Worm (Caenorhabditis elegans): ENCODE measurements around the gene tomm-7.

The tomm-7 gene

ce11 chrIII:7880132-7880715 is 20.8 kb downstream of the tomm-7 start (continued):
- TF ChIP-seq nhr-19 (GFP tag; conservative IDR thresholded peaks at IDR 0.05): peak; percentile 10; the same call in 1 of the 2 replicates
- peak; percentile 21 for TF ChIP-seq unc-130 (tag; optimal IDR thresholded peaks at IDR 0.05)

- TF ChIP-seq lsy-2 (tag; optimal IDR thresholded peaks at IDR 0.05) (no peak), snu-23 (GFP tag; optimal IDR thresholded peaks at IDR 0.05) (no peak), aha-1 (tag; optimal IDR thresholded peaks at IDR 0.05) (no peak), irx-1 (tag; optimal IDR thresholded peaks at IDR 0.05) (no peak), tlp-1 (tag; optimal IDR thresholded peaks at IDR 0.05) (no peak), ceh-88 (GFP tag; IDR thresholded peaks at IDR 0.05) (no peak), mab-9 (GFP tag; IDR thresholded peaks at IDR 0.05) (no peak), lin-39 (tag; optimal IDR thresholded peaks at IDR 0.05) (no peak), swsn-7 (tag; optimal IDR thresholded peaks at IDR 0.05) (no peak), elt-2 (tag; optimal IDR thresholded peaks at IDR 0.05) (no peak), rnt-1 (tag; optimal IDR thresholded peaks at IDR 0.05) (no peak), nhr-84 (tag; optimal IDR thresholded peaks at IDR 0.05) (no peak)
Measured at ce11 chrIII:7882900-7883299, 23.5 kb downstream of the tomm-7 start, which contains the start of gene ZK688.9. ZK688.9 (minus strand) TSS chrIII:7883000.

ce11 chrIII:7884863-7885262 is 25.4 kb downstream of the tomm-7 start, which contains the start of gene ZK688.11:
ZK688.11 (minus strand) TSS chrIII:7884963.
- TF ChIP-seq nhr-84 (tag; optimal IDR thresholded peaks at IDR 0.05): no peak

- TF ChIP-seq blmp-1 (tag; optimal IDR thresholded peaks at IDR 0.05) (no peak), efl-1 (optimal IDR thresholded peaks at IDR 0.05) (no peak), efl-1 (GFP tag; optimal IDR thresholded peaks at IDR 0.05 in 1 of 2) (peak in 1 of 2 experiments; percentile 91)
Measured at ce11 chrIII:7889036-7889435, 29.6 kb downstream of the tomm-7 start.

- peak in 2 of 6 experiments; percentile 41 to 48 for TF ChIP-seq elt-3 (tag; optimal IDR thresholded peaks at IDR 0.05)
- no peak for TF ChIP-seq tlp-1 (tag; optimal IDR thresholded peaks at IDR 0.05)
- no peak for TF ChIP-seq unc-62 (GFP tag; optimal IDR thresholded peaks at IDR 0.05)
- TF ChIP-seq sptf-1 (tag; optimal IDR thresholded peaks at IDR 0.05): no peak
- TF ChIP-seq zag-1 (tag; optimal IDR thresholded peaks at IDR 0.05): no peak
- peak; percentile 4 for TF ChIP-seq ceh-8 (GFP tag; optimal IDR thresholded peaks at IDR 0.05)
- peak; percentile 60 for TF ChIP-seq C16A3.4 (tag; optimal IDR thresholded peaks at IDR 0.05)
- no peak for TF ChIP-seq C34B4.2 (tag; optimal IDR thresholded peaks at IDR 0.05)
- TF ChIP-seq aha-1 (tag; optimal IDR thresholded peaks at IDR 0.05): no peak
- peak; percentile 41 for TF ChIP-seq F16B12.6 (tag; optimal IDR thresholded peaks at IDR 0.05)
- TF ChIP-seq pag-3 (tag; optimal IDR thresholded peaks at IDR 0.05; ENCODE audit: borderline replicate concordance, insufficient read depth): no peak
- peak; percentile 72 to 77 for TF ChIP-seq efl-1 (optimal IDR thresholded peaks at IDR 0.05)
- peak; percentile 27 to 94 for TF ChIP-seq efl-1 (GFP tag; optimal IDR thresholded peaks at IDR 0.05 in 1 of 2)
- TF ChIP-seq dsc-1 (tag; optimal IDR thresholded peaks at IDR 0.05): peak; percentile 39
- TF ChIP-seq snpc-4 (tag; optimal IDR thresholded peaks at IDR 0.05): peak; percentile 51
- peak; percentile 83 for TF ChIP-seq nhr-71 (tag; optimal IDR thresholded peaks at IDR 0.05)
- peak; percentile 79 for TF ChIP-seq nhr-85 (tag)
- TF ChIP-seq sup-37 (GFP tag; optimal IDR thresholded peaks at IDR 0.05): no peak
- TF ChIP-seq unc-30 (tag; optimal IDR thresholded peaks at IDR 0.05): no peak
- no peak for TF ChIP-seq lin-13 (GFP tag; optimal IDR thresholded peaks at IDR 0.05)
- peak; percentile 71 for TF ChIP-seq rnt-1 (tag; optimal IDR thresholded peaks at IDR 0.05)
- TF ChIP-seq Y116A8C.19 (tag; optimal IDR thresholded peaks at IDR 0.05; ENCODE audit: borderline replicate concordance): no peak
- peak; percentile 49 for TF ChIP-seq nhr-90 (tag; optimal IDR thresholded peaks at IDR 0.05; ENCODE audit: poor library complexity)
- no peak for TF ChIP-seq pqm-1 (tag; optimal IDR thresholded peaks at IDR 0.05)
- TF ChIP-seq fkh-10 (GFP tag; optimal IDR thresholded peaks at IDR 0.05): no peak
- no peak for TF ChIP-seq fos-1 (tag; optimal IDR thresholded peaks at IDR 0.05)
- TF ChIP-seq efl-3 (GFP tag; optimal IDR thresholded peaks at IDR 0.05): no peak
- no peak for TF ChIP-seq aly-2 (tag; optimal IDR thresholded peaks at IDR 0.05)
- no peak for TF ChIP-seq unc-98 (GFP tag; IDR thresholded peaks at IDR 0.05)
- TF ChIP-seq nhr-237 (tag; optimal IDR thresholded peaks at IDR 0.05): peak; percentile 10
- no peak for TF ChIP-seq nhr-84 (tag; optimal IDR thresholded peaks at IDR 0.05)
- TF ChIP-seq jun-1 (tag; optimal IDR thresholded peaks at IDR 0.05): peak; percentile 46
Measured at ce11 chrIII:7891573-7892306, 32.3 kb downstream of the tomm-7 start, which contains the start of the genes ZK688.5 and fahd-1. ZK688.5 (minus strand) TSS chrIII:7891623. fahd-1 (plus strand) TSS chrIII:7892256.
